Worm (Caenorhabditis elegans): ENCODE data around the gene cbp-3.

DNA sequence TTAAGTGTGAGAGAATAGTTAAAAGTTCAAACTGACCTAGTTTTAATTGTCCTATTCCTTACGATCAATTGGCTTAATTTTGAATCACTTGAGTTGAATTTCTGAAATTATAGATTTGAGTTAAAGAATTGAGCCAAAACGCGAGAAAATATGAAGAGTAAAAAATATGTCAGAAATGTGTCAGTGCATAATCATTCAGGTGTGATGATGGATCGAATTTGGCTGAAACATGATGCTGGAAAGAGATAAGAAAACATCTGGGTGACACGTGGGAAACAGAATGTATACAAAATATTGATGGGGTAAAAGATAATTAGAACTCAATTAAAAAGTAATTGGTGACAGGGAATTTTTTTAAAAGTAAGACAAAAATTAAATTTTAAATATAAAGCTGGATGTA lies 60.0 kb downstream of the cbp-3 start, which contains the start of gene R10E12.2:
- TF ChIP-seq pag-3 (tag; optimal IDR thresholded peaks at IDR 0.05; ENCODE audit: borderline replicate concordance) (no peak), eyg-1 (tag; optimal IDR thresholded peaks at IDR 0.05) (no peak), ceh-9 (tag; optimal IDR thresholded peaks at IDR 0.05) (no peak), nhr-11 (tag; optimal IDR thresholded peaks at IDR 0.05) (no peak)
